Worm (Caenorhabditis elegans) whole organism, L4/young adult: Measurements from ENCODE around the gene rbc-1.

ENCODE experiments used
- W03F9.2 ChIP-seq: fragments of 150-350 bp; optimal IDR thresholded peaks from 2 replicates; lab custom pipeline; 2014; ENCODE audit warnings: missing biosample characterization, missing genetic modification characterization
- dao-5 ChIP-seq: sonication (generic microtip); optimal IDR thresholded peaks from 2 replicates; lab custom pipeline; 2016; ENCODE audit warnings: missing genotype, missing genetic modification characterization, moderate library complexity, missing compliant biosample characterization
- him-1 ChIP-seq: sonication (generic microtip); optimal IDR thresholded peaks from 2 replicates; lab custom pipeline; 2016; ENCODE audit warnings: missing genotype, missing genetic modification reagents, missing genetic modification characterization, missing compliant biosample characterization

Gene rbc-1

ce11 chrX:14637445-14637844, 26.3 kb downstream of the rbc-1 start:
- TF ChIP-seq him-1 (tag; lab: Kevin White, UChicago) (no peak), dao-5 (no peak), W03F9.2 (no peak)

ce11 chrX:14639941-14640340, 28.8 kb downstream of the rbc-1 start:
- TF ChIP-seq dao-5 (no peak), him-1 (tag; lab: Kevin White, UChicago) (peak; percentile 78), W03F9.2 (no peak)

ce11 chrX:14645392-14645791, 34.2 kb downstream of the rbc-1 start, which contains the start of gene F54E4.4:
Gene F54E4.4, minus strand, starts transcription at chrX:14645492.
- TF ChIP-seq W03F9.2 (no peak), him-1 (tag; lab: Kevin White, UChicago) (no peak), dao-5 (no peak)

ce11 chrX:14649224-14649623, 38.0 kb downstream of the rbc-1 start:
- TF ChIP-seq dao-5 = no peak
- TF ChIP-seq him-1 (tag; lab: Kevin White, UChicago) = no peak
- no peak for TF ChIP-seq W03F9.2

- no peak for TF ChIP-seq W03F9.2
- TF ChIP-seq him-1 (tag; lab: Kevin White, UChicago) = no peak
- TF ChIP-seq dao-5 = no peak
Measured at ce11 chrX:14652058-14652457, 40.9 kb downstream of the rbc-1 start.

- no peak for TF ChIP-seq him-1 (tag; lab: Kevin White, UChicago)
- no peak for TF ChIP-seq dao-5
- no peak for TF ChIP-seq W03F9.2
Measured at ce11 chrX:14653486-14653885, 42.3 kb downstream of the rbc-1 start.

ce11 chrX:14654668-14655067, 43.5 kb downstream of the rbc-1 start, which contains the start of gene syg-2:
Gene syg-2, plus strand, starts transcription at chrX:14654968.
- no peak for TF ChIP-seq him-1 (tag; lab: Kevin White, UChicago)
- TF ChIP-seq dao-5 = no peak
- TF ChIP-seq W03F9.2 = no peak

- no peak for TF ChIP-seq W03F9.2
Measured at ce11 chrX:14657445-14657844, 46.3 kb downstream of the rbc-1 start.

- no peak for TF ChIP-seq W03F9.2
- TF ChIP-seq him-1 (tag; lab: Kevin White, UChicago) = no peak
- TF ChIP-seq dao-5 = no peak
Measured at ce11 chrX:14659454-14659853, 48.3 kb downstream of the rbc-1 start.

- no peak for TF ChIP-seq W03F9.2
- no peak for TF ChIP-seq him-1 (tag; lab: Kevin White, UChicago)
- no peak for TF ChIP-seq dao-5
Measured at ce11 chrX:14661918-14662317, 50.7 kb downstream of the rbc-1 start.

- TF ChIP-seq dao-5 (no peak), W03F9.2 (no peak), him-1 (tag; lab: Kevin White, UChicago) (no peak)
Measured at ce11 chrX:14662460-14662859, 51.3 kb downstream of the rbc-1 start.

ce11 chrX:14664028-14664427, 52.9 kb downstream of the rbc-1 start, which contains the start of gene C26G2.2:
Gene C26G2.2, plus strand, starts transcription at chrX:14664328.
- TF ChIP-seq dao-5 (no peak), W03F9.2 (no peak), him-1 (tag; lab: Kevin White, UChicago) (no peak)

ce11 chrX:14671300-14671699, 60.1 kb downstream of the rbc-1 start:
- TF ChIP-seq dao-5 = no peak

- no peak for TF ChIP-seq dao-5
- no peak for TF ChIP-seq W03F9.2
- no peak for TF ChIP-seq him-1 (tag; lab: Kevin White, UChicago)
Measured at ce11 chrX:14674028-14674427, 62.9 kb downstream of the rbc-1 start, which contains the start of gene slt-1. Gene slt-1, plus strand, starts transcription at chrX:14674328.
